Fruit fly (Drosophila melanogaster) whole organism, embryonic: ENCODE measurements around the gene Snx21.

Experiments
- Antp ChIP-seq: fragments of 200-800 bp; sonication (Bioruptor generic); optimal IDR thresholded peaks from 3 replicates; lab custom pipeline; 2016; ENCODE audit warnings: missing biosample characterization, missing genetic modification characterization
- Asciz ChIP-seq: fragments of 200-800 bp; sonication (Bioruptor generic); optimal IDR thresholded peaks from 2 replicates; lab custom pipeline; 2017; ENCODE audit warnings: missing biosample characterization, mild to moderate bottlenecking, missing genetic modification characterization, missing genetic modification reagents
- CG10274 ChIP-seq: fragments of 200-800 bp; sonication (Bioruptor generic); optimal IDR thresholded peaks from 3 replicates; lab custom pipeline; 2017; ENCODE audit warnings: missing biosample characterization, mild to moderate bottlenecking, missing genetic modification characterization
- CG10979 ChIP-seq: fragments of 200-800 bp; sonication (Bioruptor generic); optimal IDR thresholded peaks from 2 replicates; lab custom pipeline; 2018; ENCODE audit warnings: missing biosample characterization, mild to moderate bottlenecking, missing genetic modification characterization, moderate library complexity
- CG11398 ChIP-seq: fragments of 200-800 bp; sonication (Bioruptor generic); optimal IDR thresholded peaks from 2 replicates; lab custom pipeline; 2016; ENCODE audit warnings: missing biosample characterization, missing genetic modification characterization
- CG1233 ChIP-seq: fragments of 200-800 bp; sonication (Bioruptor generic); optimal IDR thresholded peaks from 4 replicates; lab custom pipeline; 2018; ENCODE audit warnings: missing biosample characterization, mild to moderate bottlenecking, missing genetic modification characterization
- CG13123 ChIP-seq: fragments of 200-800 bp; sonication (Bioruptor generic); optimal IDR thresholded peaks from 2 replicates; lab custom pipeline; 2016; ENCODE audit warnings: missing biosample characterization, missing genetic modification characterization
- CG13287 ChIP-seq: fragments of 200-800 bp; sonication (Bioruptor generic); IDR thresholded peaks from 2 replicates; pipeline ENCODE4 v1.3.6; 2022; ENCODE audit warnings: missing biosample characterization, missing genetic modification characterization; ENCODE audit not compliant: partially characterized antibody
- CG16813 ChIP-seq: fragments of 200-800 bp; sonication (Bioruptor generic); IDR thresholded peaks from 3 replicates; pipeline ENCODE4 v1.3.6; 2022; ENCODE audit warnings: missing biosample characterization, missing genetic modification characterization; ENCODE audit not compliant: partially characterized antibody
- CG16815 ChIP-seq: fragments of 200-800 bp; sonication (Bioruptor generic); optimal IDR thresholded peaks from 3 replicates; lab custom pipeline; 2017; ENCODE audit warnings: missing biosample characterization, mild to moderate bottlenecking, missing genetic modification characterization
- CG18764 ChIP-seq: fragments of 200-800 bp; sonication (Bioruptor generic); optimal IDR thresholded peaks from 3 replicates; lab custom pipeline; 2016; ENCODE audit warnings: missing biosample characterization, missing genetic modification characterization
- CG32772 ChIP-seq: fragments of 200-800 bp; sonication (Bioruptor generic); IDR thresholded peaks from 2 replicates; pipeline ENCODE4 v1.3.6; 2022; ENCODE audit warnings: missing biosample characterization, missing genetic modification characterization
- CG3726 ChIP-seq: fragments of 200-800 bp; sonication (Bioruptor generic); IDR thresholded peaks from 3 replicates; pipeline ENCODE4, ENCODE4 v1.3.6; 2022; ENCODE audit warnings: missing biosample characterization, missing genetic modification characterization
- CG4282 ChIP-seq: fragments of 200-800 bp; sonication (Bioruptor generic); optimal IDR thresholded peaks from 2 replicates; lab custom pipeline; 2016; ENCODE audit warnings: missing biosample characterization, missing genetic modification characterization
- CG8089 ChIP-seq: fragments of 200-800 bp; sonication (Bioruptor generic); optimal IDR thresholded peaks from 3 replicates; lab custom pipeline; 2016; ENCODE audit warnings: missing biosample characterization, missing genetic modification characterization
- CG8290 ChIP-seq, 3 experiments: fragments of 200-800 bp; sonication (Bioruptor generic); optimal IDR thresholded peaks; 2 replicates each; lab custom pipeline; 2016 to 2019; ENCODE audit warnings: missing biosample characterization in 3 of 3, missing genetic modification characterization in 3 of 3, mild to moderate bottlenecking in 2 of 3, moderate library complexity in 1 of 3
- CG8388 ChIP-seq: fragments of 200-800 bp; sonication (Bioruptor generic); optimal IDR thresholded peaks from 2 replicates; lab custom pipeline; 2019; ENCODE audit warnings: missing biosample characterization, mild to moderate bottlenecking, missing genetic modification characterization, moderate library complexity
- CG9437 ChIP-seq: fragments of 200-800 bp; sonication (Bioruptor generic); optimal IDR thresholded peaks from 2 replicates; lab custom pipeline; 2018; ENCODE audit warnings: missing biosample characterization, mild to moderate bottlenecking, missing genetic modification characterization
- CoRest ChIP-seq: fragments of 200-800 bp; sonication (Bioruptor generic); optimal IDR thresholded peaks from 3 replicates; lab custom pipeline; 2018; ENCODE audit warnings: missing biosample characterization, mild to moderate bottlenecking, missing genetic modification characterization, moderate library complexity
- Drgx ChIP-seq: fragments of 200-800 bp; sonication (Bioruptor generic); IDR thresholded peaks from 2 replicates; pipeline ENCODE4 v1.3.6; 2022; ENCODE audit warnings: missing biosample characterization, missing genetic modification characterization
- HLH4C ChIP-seq: fragments of 200-800 bp; sonication (Bioruptor generic); IDR thresholded peaks from 3 replicates; pipeline ENCODE4 v1.3.6; 2022; ENCODE audit warnings: missing biosample characterization, missing genetic modification characterization; ENCODE audit not compliant: partially characterized antibody
- Hey ChIP-seq: fragments of 200-800 bp; sonication (Bioruptor generic); optimal IDR thresholded peaks from 3 replicates; lab custom pipeline; 2018; ENCODE audit warnings: missing biosample characterization, mild to moderate bottlenecking, missing genetic modification characterization
- HmgD ChIP-seq: fragments of 200-800 bp; sonication (Bioruptor generic); optimal IDR thresholded peaks from 3 replicates; lab custom pipeline; 2016; ENCODE audit warnings: missing biosample characterization, missing genetic modification characterization
- Hmx ChIP-seq: fragments of 200-800 bp; sonication (Bioruptor generic); optimal IDR thresholded peaks from 2 replicates; lab custom pipeline; 2016; ENCODE audit warnings: missing biosample characterization, missing genetic modification characterization
- Lpt ChIP-seq: fragments of >200 bp; optimal IDR thresholded peaks from 2 replicates; lab custom pipeline; 2018; ENCODE audit warnings: missing biosample characterization, missing genetic modification characterization
- Med ChIP-seq: fragments of 200-800 bp; sonication (Bioruptor generic); peaks from one replicate; lab custom pipeline; 2016; ENCODE audit warnings: missing biosample characterization, missing genetic modification characterization, mild to moderate bottlenecking, inconsistent platforms, moderate library complexity
- Oaz ChIP-seq: fragments of 200-800 bp; sonication (Bioruptor generic); IDR thresholded peaks from 2 replicates; pipeline ENCODE4 v1.3.6; 2022; ENCODE audit warnings: missing biosample characterization, missing genetic modification characterization
- Opbp ChIP-seq: fragments of 200-800 bp; sonication (Bioruptor generic); IDR thresholded peaks from 3 replicates; pipeline ENCODE4 v1.3.6; 2022; ENCODE audit warnings: missing biosample characterization, missing genetic modification characterization; ENCODE audit not compliant: partially characterized antibody
- Rfx ChIP-seq: fragments of 200-800 bp; sonication (Bioruptor generic); IDR thresholded peaks from 2 replicates; pipeline ENCODE4 v1.3.6; 2022; ENCODE audit warnings: missing biosample characterization, missing genetic modification characterization
- abd-A ChIP-seq: fragments of 200-800 bp; sonication (Bioruptor generic); optimal IDR thresholded peaks from 3 replicates; lab custom pipeline; 2019; ENCODE audit warnings: missing biosample characterization, mild to moderate bottlenecking, missing genetic modification characterization, moderate library complexity
- ac ChIP-seq: fragments of 200-800 bp; sonication (Bioruptor generic); optimal IDR thresholded peaks from 3 replicates; lab custom pipeline; 2017; ENCODE audit warnings: missing biosample characterization, mild to moderate bottlenecking, missing genetic modification characterization
- ase ChIP-seq: fragments of 200-800 bp; sonication (Bioruptor generic); IDR thresholded peaks from 3 replicates; pipeline ENCODE4 v1.3.6; 2022; ENCODE audit warnings: missing biosample characterization, missing genetic modification characterization
- bsh ChIP-seq, 2 experiments: fragments of 200-800 bp; sonication (Bioruptor generic); optimal IDR thresholded peaks; 2 replicates each; lab custom pipeline; 2017 to 2018; ENCODE audit warnings: mild to moderate bottlenecking in 2 of 2, missing biosample characterization in 2 of 2, missing genetic modification characterization in 2 of 2, moderate library complexity in 1 of 2
- caup ChIP-seq: fragments of 200-800 bp; sonication (Bioruptor generic); optimal IDR thresholded peaks from 3 replicates; lab custom pipeline; 2017; ENCODE audit warnings: missing biosample characterization, mild to moderate bottlenecking, missing genetic modification characterization, moderate library complexity; ENCODE audit not compliant: severe bottlenecking
- corto ChIP-seq: fragments of 200-800 bp; sonication (Bioruptor generic); optimal IDR thresholded peaks from 2 replicates; lab custom pipeline; 2016; ENCODE audit warnings: missing biosample characterization, mild to moderate bottlenecking, missing genetic modification characterization, moderate library complexity
- cwo ChIP-seq: fragments of 200-800 bp; sonication (Bioruptor generic); optimal IDR thresholded peaks from 3 replicates; lab custom pipeline; 2017; ENCODE audit warnings: missing biosample characterization, missing genetic modification characterization, mild to moderate bottlenecking, moderate library complexity, missing genetic modification reagents
- danr ChIP-seq: fragments of 200-800 bp; sonication (Bioruptor generic); IDR thresholded peaks from 2 replicates; pipeline ENCODE4 v1.3.6; 2022; ENCODE audit warnings: missing biosample characterization, missing genetic modification characterization
- insv ChIP-seq, 2 experiments: fragments of 200-800 bp; sonication (Bioruptor generic); optimal IDR thresholded peaks; 3 replicates each; lab custom pipeline; 2016 to 2018; ENCODE audit warnings: missing biosample characterization in 2 of 2, missing genetic modification characterization in 2 of 2
- maf-S ChIP-seq: fragments of 200-800 bp; sonication (Bioruptor generic); optimal IDR thresholded peaks from 2 replicates; lab custom pipeline; 2016; ENCODE audit warnings: missing biosample characterization, missing genetic modification characterization
- odd ChIP-seq: fragments of 200-800 bp; sonication (Bioruptor generic); optimal IDR thresholded peaks from 2 replicates; lab custom pipeline; 2017; ENCODE audit warnings: missing biosample characterization, mild to moderate bottlenecking, missing genetic modification characterization
- repo ChIP-seq: fragments of 200-800 bp; sonication (Bioruptor generic); optimal IDR thresholded peaks from 2 replicates; lab custom pipeline; 2016; ENCODE audit warnings: missing biosample characterization, missing genetic modification characterization
- ro ChIP-seq: fragments of 200-800 bp; sonication (Bioruptor generic); IDR thresholded peaks from 2 replicates; pipeline ENCODE4 v1.3.6; 2022; ENCODE audit warnings: missing biosample characterization, missing genetic modification characterization
- row ChIP-seq: fragments of 200-800 bp; sonication (Bioruptor generic); IDR thresholded peaks from 3 replicates; pipeline ENCODE4 v1.3.6; 2022; ENCODE audit warnings: missing biosample characterization, missing genetic modification characterization
- ttk ChIP-seq: fragments of 200-800 bp; sonication (Bioruptor generic); IDR thresholded peaks from 2 replicates; pipeline ENCODE4 v2.1.2; 2022; ENCODE audit warnings: missing biosample characterization, missing genetic modification characterization
- tup ChIP-seq: fragments of 200-800 bp; sonication (Bioruptor generic); optimal IDR thresholded peaks from 2 replicates; lab custom pipeline; 2016; ENCODE audit warnings: missing biosample characterization, mild to moderate bottlenecking, missing genetic modification characterization, moderate library complexity
- twi ChIP-seq: fragments of 200-800 bp; optimal IDR thresholded peaks from 2 replicates; lab custom pipeline; 2019; ENCODE audit warnings: missing biosample characterization, mild to moderate bottlenecking, missing genetic modification characterization, moderate library complexity

Gene Snx21

DNA sequence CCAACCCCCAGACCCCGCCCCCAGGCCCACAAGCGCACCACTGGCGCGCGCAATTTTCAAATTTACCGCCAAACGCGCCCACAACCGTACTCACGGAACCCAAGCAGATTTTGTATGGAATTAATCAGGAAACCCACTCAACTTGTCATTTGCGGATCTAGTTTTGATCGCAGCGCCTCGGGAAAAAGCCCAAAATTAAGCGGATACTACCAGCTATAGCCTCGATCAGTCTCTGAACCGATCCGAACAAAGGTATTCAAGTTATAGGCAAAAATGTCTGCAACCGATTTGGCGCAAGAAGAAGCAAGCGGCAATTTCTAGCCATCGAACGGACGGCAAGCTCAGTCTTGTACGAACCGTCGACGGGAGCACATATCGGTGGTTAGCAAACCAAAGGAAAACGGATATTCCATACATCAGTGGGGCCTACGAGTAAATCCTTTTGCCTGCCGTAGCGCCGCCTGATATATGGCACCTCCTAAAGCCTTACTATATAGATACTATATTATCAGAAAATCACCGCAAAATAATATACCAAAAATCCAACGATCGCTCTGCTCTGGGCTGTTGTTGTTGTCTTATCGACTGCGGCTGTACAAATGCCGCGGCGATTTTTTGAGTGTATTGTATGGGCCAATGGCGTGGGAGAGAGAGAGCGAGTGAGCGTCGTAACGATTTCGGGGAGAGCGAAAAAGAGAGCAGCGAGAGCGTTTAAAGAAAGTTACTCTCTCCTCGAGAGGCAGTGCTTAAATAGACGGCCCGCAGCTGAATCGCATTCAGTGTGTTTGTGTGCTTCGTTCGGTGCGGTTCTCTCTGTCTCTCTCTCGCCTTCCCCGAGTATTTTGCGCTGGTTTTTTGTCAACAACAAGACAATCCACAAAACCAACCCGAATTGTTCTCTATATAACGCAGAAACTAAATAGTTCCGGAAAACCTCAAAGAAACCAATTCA, 12.7 kb downstream of the Snx21 start, which contains the start of gene Pgk (continued):
- no peak for TF ChIP-seq row
- TF ChIP-seq abd-A (tag; lab: Kevin White, UChicago) = peak; percentile 82
- TF ChIP-seq Med (GFP tag; lab: Kevin White, UChicago) = peak; percentile 88
- peak; percentile 40 to 75 for TF ChIP-seq bsh (GFP tag; optimal IDR thresholded peaks at IDR 0.05; lab: Kevin White, UChicago)
- no peak for TF ChIP-seq HLH4C (GFP tag; lab: Robert Waterston, UW)
- TF ChIP-seq CG13287 (GFP tag; lab: Robert Waterston, UW) = no peak
- no peak for TF ChIP-seq ttk (GFP tag; lab: Robert Waterston, UW)
- peak; percentile 65 for TF ChIP-seq odd (GFP tag; lab: Kevin White, UChicago)
- peak; percentile 30 for TF ChIP-seq CG9437
- TF ChIP-seq Hey (tag; lab: Kevin White, UChicago) = no peak
- peak; percentile 26 for TF ChIP-seq CG8388 (GFP tag; lab: Kevin White, UChicago)
- TF ChIP-seq Rfx (GFP tag; lab: Robert Waterston, UW) = no peak
- no peak for TF ChIP-seq CG32772 (GFP tag; lab: Robert Waterston, UW)
- no peak for TF ChIP-seq CG3726 (GFP tag; lab: Robert Waterston, UW)
- TF ChIP-seq ro (GFP tag; lab: Robert Waterston, UW) = no peak
- TF ChIP-seq repo = no peak
- TF ChIP-seq Lpt (GFP tag; lab: Kevin White, UChicago) = peak; percentile 49
- peak; percentile 26 for TF ChIP-seq Asciz
- TF ChIP-seq CG4282 = no peak
- TF ChIP-seq CG10979 (tag; lab: Kevin White, UChicago) = peak; percentile 16
- TF ChIP-seq CG11398 (GFP tag; lab: Kevin White, UChicago) = peak; percentile 40

DNA sequence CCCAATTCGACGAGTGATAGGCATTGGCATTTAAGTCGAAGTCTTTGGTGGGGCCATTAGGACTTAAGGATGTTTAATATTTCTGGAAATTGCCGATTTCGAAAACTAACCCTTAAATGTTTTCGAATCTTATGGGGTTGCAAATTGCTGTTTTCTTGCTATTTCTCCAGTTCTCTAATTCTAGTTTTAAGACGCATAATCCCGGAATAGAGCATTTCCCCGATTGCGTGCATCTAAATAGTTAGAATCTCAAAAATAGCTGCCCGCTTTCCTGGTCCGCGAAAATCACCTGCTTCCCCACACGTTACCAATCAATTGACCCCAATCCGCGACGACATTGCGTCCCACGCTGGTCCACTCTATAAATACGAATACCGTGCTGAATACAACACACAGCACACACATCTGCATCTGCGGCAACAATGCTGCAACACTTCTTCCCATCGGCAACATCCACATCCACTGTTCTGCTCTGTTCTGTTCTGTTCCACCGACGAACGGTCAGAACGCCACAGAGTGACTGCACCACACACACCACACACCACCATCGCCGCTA, 13.5 kb downstream of the Snx21 start, which contains the start of gene Bacc:
Bacc (plus strand) TSS at position 542 of the 556 bp plus-strand sequence.
- no peak for TF ChIP-seq Opbp (GFP tag; lab: Robert Waterston, UW)
- no peak for TF ChIP-seq CG16813 (GFP tag; lab: Robert Waterston, UW)
- peak; percentile 28 for TF ChIP-seq CG8290 (GFP tag; optimal IDR thresholded peaks at IDR 0.05; lab: Kevin White, UChicago)
- peak in 1 of 2 experiments; percentile 82 for TF ChIP-seq CG8290 (tag; optimal IDR thresholded peaks at IDR 0.05; lab: Kevin White, UChicago)
- TF ChIP-seq repo = peak; percentile 86
- TF ChIP-seq Hmx (GFP tag; lab: Kevin White, UChicago) = peak; percentile 88
- peak; percentile 84 for TF ChIP-seq CG16815 (GFP tag; lab: Kevin White, UChicago)
- TF ChIP-seq corto = peak; percentile 83
- peak; percentile 80 for TF ChIP-seq CG13123 (GFP tag; lab: Kevin White, UChicago)
- peak; percentile 80 for TF ChIP-seq cwo (GFP tag; lab: Kevin White, UChicago)
- peak; percentile 92 for TF ChIP-seq CoRest (tag; lab: Kevin White, UChicago)
- no peak for TF ChIP-seq CG32772 (GFP tag; lab: Robert Waterston, UW)
- peak; percentile 25 for TF ChIP-seq ac (GFP tag; lab: Kevin White, UChicago)
- TF ChIP-seq Drgx = no peak
- TF ChIP-seq row = no peak
- no peak for TF ChIP-seq Oaz (GFP tag; lab: Robert Waterston, UW)
- peak; percentile 87 for TF ChIP-seq caup
- TF ChIP-seq Antp (GFP tag; lab: Kevin White, UChicago) = peak; percentile 86
- peak; percentile 78 for TF ChIP-seq CG18764
- TF ChIP-seq danr = no peak
- TF ChIP-seq maf-S (GFP tag; lab: Kevin White, UChicago) = peak; percentile 83
- TF ChIP-seq insv (GFP tag; optimal IDR thresholded peaks at IDR 0.05; lab: Kevin White, UChicago) = peak in 1 of 2 experiments; percentile 7
- TF ChIP-seq CG1233 (GFP tag; lab: Kevin White, UChicago) = peak; percentile 84
- peak; percentile 60 for TF ChIP-seq tup (GFP tag; lab: Kevin White, UChicago)
- TF ChIP-seq CG8089 (GFP tag; lab: Kevin White, UChicago) = peak; percentile 89
- no peak for TF ChIP-seq ase
- TF ChIP-seq CG10274 (GFP tag; lab: Kevin White, UChicago) = peak; percentile 86
- peak; percentile 52 for TF ChIP-seq HmgD (GFP tag; lab: Kevin White, UChicago)
- peak; percentile 38 for TF ChIP-seq twi (tag; lab: Kevin White, UChicago)
